Worm (Caenorhabditis elegans): Measurements from ENCODE around the gene pmp-1.

Gene pmp-1

DNA sequence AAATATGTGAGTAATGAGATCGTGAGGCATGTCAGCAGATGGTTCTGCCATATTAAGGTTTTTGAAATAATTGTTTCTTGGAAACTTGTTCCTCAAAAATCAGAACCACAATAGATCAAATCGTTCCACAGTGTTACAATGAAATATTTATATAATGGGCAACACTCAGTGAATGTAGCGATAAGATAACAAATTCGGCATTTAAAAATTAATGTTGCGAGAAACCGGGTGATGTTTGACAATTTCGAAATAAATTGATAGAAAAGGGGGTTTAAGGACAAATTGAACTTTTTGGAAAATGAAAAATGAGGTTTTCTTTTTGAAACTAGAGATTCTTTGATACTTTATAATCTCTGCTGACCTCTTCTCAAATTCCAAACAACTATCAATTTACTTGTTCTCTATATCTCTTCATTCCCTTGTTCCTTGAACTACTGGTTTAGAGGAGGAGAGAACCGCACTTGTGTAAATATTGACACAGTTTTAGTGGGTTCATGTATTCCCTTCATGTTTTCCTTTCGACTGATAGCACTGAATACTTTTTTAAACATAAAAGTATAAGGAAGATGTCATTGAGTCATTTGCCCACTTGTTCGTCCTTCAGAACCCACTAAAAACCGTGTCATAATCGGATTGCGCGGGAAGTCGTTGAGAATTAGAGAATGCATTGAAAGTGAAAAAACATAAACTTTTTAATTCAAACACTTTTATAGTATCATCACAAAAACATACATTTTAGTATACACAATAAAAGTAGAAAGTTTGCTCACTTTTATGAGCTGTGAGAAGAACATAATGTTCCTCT is 46.6 kb downstream of the pmp-1 start:
- TF ChIP-seq blmp-1 (tag; optimal IDR thresholded peaks at IDR 0.05) (peak; percentile 9), pha-4 (tag; optimal IDR thresholded peaks at IDR 0.05) (peak; percentile 61), lin-32 (GFP tag; optimal IDR thresholded peaks at IDR 0.05) (peak; percentile 2), hlh-1 (tag; optimal IDR thresholded peaks at IDR 0.05) (no peak), sptf-1 (tag; optimal IDR thresholded peaks at IDR 0.05) (no peak), nhr-237 (tag; optimal IDR thresholded peaks at IDR 0.05) (no peak), ces-1 (GFP tag; optimal IDR thresholded peaks at IDR 0.05) (no peak)

DNA sequence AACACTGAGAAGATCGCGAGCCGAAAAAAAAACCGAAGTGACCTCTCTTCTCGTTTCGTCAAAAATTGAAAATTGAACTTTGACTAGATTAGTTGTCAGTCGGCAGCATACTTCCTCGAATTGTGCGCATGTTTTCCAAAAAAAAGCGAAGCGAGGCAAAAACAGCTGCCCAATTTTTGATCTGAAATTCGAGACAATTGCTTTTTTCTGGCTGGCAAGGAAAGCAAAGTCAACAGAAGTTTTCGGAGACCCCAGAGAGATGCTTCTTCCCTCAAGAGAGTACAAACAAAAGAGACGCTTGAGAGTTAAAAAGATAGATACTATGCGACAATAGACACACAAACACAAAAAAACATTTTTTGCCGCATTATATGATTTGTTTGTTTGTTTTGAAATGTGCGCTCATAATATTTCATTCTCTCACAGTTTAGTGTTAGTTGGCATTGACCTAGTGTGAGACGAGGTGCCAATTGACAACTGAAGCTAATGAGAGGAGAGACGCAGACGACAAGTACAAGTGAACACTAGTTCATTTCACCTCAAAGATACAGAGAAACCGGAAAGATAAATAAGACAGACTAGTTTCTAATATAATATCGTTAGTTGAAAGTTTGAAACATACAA is 47.5 kb downstream of the pmp-1 start:
- no peak for TF ChIP-seq ztf-11 (tag; optimal IDR thresholded peaks at IDR 0.05)
- no peak for TF ChIP-seq ceh-83 (GFP tag; optimal IDR thresholded peaks at IDR 0.05)
- TF ChIP-seq elt-1 (tag; optimal IDR thresholded peaks at IDR 0.05; ENCODE audit: borderline replicate concordance, insufficient read depth): no peak
- TF ChIP-seq ces-1 (GFP tag; optimal IDR thresholded peaks at IDR 0.05): peak; percentile 43
- TF ChIP-seq flh-1 (GFP tag; optimal IDR thresholded peaks at IDR 0.05): no peak
- TF ChIP-seq nhr-76 (tag; optimal IDR thresholded peaks at IDR 0.05): no peak
- no peak for TF ChIP-seq mab-5 (tag; optimal IDR thresholded peaks at IDR 0.05)
- TF ChIP-seq unc-120 (tag; optimal IDR thresholded peaks at IDR 0.05; ENCODE audit: poor library complexity, severe bottlenecking): no peak
- TF ChIP-seq M03D4.4 (tag; optimal IDR thresholded peaks at IDR 0.05): no peak
- TF ChIP-seq drap-1 (GFP tag; optimal IDR thresholded peaks at IDR 0.05): no peak
- no peak for TF ChIP-seq sptf-1 (tag; optimal IDR thresholded peaks at IDR 0.05)
- TF ChIP-seq pha-4 (tag; optimal IDR thresholded peaks at IDR 0.05): peak; percentile 27
- peak; percentile 9 for TF ChIP-seq lsy-2 (tag; optimal IDR thresholded peaks at IDR 0.05)
- no peak for TF ChIP-seq lin-13 (tag; optimal IDR thresholded peaks at IDR 0.05)
- TF ChIP-seq unc-62 (GFP tag; optimal IDR thresholded peaks at IDR 0.05): peak; percentile 55
- TF ChIP-seq hlh-1 (tag; optimal IDR thresholded peaks at IDR 0.05): peak; percentile 33
- TF ChIP-seq nhr-12 (tag; optimal IDR thresholded peaks at IDR 0.05): no peak
- TF ChIP-seq bed-3 (GFP tag; optimal IDR thresholded peaks at IDR 0.05): no peak

DNA sequence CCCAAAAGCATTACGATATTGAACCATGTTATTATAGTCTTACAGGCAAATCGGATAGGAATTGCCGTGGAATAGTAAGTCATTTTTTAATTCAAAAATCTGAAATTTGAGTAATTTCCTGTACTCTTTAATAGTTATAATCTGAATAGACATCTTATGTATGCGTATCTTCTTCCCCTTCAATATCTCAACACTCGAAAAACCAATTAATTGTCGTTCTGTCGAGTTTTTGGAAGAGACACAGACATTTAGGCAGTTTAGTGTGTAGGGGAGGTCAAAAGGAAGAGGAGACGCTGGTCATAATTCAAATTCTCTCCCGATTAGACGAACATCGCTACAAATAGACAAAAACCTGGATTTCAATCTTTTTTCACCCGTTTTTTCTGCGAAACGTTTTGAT is 48.1 kb downstream of the pmp-1 start:
- peak; percentile 91 for TF ChIP-seq unc-62 (GFP tag; optimal IDR thresholded peaks at IDR 0.05)
- TF ChIP-seq hlh-1 (tag; optimal IDR thresholded peaks at IDR 0.05): no peak
- TF ChIP-seq ceh-83 (GFP tag; optimal IDR thresholded peaks at IDR 0.05): peak; percentile 35
- TF ChIP-seq lin-32 (GFP tag; optimal IDR thresholded peaks at IDR 0.05): no peak
- TF ChIP-seq ces-1 (GFP tag; optimal IDR thresholded peaks at IDR 0.05): peak; percentile 97
- TF ChIP-seq ceh-39 (tag; optimal IDR thresholded peaks at IDR 0.05): peak; percentile 24
- TF ChIP-seq nhr-2 (tag; optimal IDR thresholded peaks at IDR 0.05): peak; percentile 40

DNA sequence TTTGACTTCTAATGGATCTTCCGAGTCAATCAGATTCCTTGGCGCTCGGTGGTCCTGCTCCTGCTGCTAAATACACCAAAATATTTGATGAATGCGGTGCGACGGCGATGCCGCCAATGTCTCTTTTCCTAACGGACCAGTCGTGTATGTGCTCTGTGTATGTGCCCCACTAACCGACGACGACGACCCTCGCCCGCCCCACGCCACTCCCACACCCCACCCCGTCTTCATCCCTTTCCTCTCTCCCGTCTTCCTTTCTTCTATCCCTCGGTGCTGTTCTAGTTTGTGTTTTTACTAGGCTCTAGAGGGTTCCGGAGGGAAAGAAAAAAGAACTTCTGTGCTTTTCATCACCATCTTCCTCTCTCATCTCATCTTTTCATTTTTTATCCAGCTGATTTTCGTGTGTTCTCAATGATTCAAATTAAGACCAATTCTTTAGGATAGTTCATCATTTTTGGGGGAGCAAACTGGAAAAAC is 48.9 kb downstream of the pmp-1 start, which contains the start of gene egl-27:
egl-27 (plus strand) TSS at position 427 of the 477 bp plus-strand sequence.
- peak; percentile 12 for TF ChIP-seq sptf-1 (tag; optimal IDR thresholded peaks at IDR 0.05)
- no peak for TF ChIP-seq nhr-12 (tag; optimal IDR thresholded peaks at IDR 0.05)
- TF ChIP-seq ces-1 (GFP tag; optimal IDR thresholded peaks at IDR 0.05): peak; percentile 5

DNA sequence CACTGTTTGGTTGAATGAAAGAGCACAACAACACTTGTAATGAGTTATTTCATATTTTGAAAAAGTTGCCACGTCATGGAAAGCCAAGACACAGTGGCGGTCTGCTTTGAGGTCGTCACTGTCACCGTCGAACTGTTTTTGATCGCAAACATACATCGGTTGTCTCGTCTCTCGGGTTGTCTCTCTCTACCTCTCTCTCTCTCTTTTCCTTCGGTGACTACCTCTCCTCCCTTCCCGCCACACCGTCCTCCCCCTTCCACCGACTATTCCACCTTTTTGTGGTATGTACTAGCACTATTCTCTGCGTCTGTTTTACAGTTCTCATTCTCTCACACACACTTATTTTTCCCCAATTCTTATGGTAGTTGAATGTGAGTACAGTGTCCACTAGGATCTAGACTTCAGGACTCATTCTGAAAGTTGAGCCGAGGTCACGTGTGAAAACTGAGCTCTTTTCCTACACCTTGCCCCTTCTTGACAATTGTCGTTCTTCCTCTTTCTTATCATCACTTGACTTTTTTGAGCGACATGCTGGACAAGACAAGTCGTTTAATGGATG is 49.7 kb downstream of the pmp-1 start:
- peak; percentile 35 for TF ChIP-seq mls-2 (tag; optimal IDR thresholded peaks at IDR 0.05)
- TF ChIP-seq pha-4 (tag; optimal IDR thresholded peaks at IDR 0.05): no peak
- no peak for TF ChIP-seq flh-1 (GFP tag; optimal IDR thresholded peaks at IDR 0.05)
- TF ChIP-seq cnd-1 (tag; optimal IDR thresholded peaks at IDR 0.05): peak; percentile 12
- no peak for TF ChIP-seq blmp-1 (tag; optimal IDR thresholded peaks at IDR 0.05)
- peak; percentile 38 for TF ChIP-seq drap-1 (GFP tag; optimal IDR thresholded peaks at IDR 0.05)

DNA sequence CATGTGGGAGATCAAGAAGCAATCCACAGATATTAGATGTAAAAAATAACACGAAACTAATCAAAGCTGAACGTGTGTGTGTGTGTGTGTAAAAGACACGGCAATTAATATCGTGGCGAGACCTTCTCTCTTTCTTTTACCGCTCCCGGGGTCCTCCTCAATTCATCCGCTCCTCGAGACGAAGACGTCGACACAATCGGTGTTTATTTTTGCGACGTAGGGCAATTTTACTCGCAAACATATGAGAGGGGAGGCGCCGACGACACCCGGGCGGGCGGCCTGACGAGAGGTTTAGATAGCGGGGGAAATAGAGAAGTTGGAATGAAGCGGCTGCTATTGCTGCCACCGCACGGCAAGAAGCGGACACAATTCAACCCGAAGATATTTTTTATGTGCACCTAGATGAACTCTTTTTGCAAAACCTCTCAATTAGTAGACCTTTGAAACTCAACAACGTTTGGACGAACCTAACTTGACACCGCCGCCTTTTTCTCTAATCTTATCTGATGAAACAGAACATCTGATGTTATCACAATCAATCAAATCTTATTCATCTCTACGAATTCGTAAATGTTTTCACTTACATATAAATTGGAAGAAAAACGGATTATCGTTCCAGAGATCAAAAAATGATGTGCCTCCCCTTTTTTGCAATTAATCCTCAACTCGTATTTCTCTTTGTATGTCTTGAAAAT is 50.7 kb downstream of the pmp-1 start:
- TF ChIP-seq mep-1 (tag; optimal IDR thresholded peaks at IDR 0.05): peak; percentile 2
- peak; percentile 30 for TF ChIP-seq unc-62 (GFP tag; optimal IDR thresholded peaks at IDR 0.05)
- TF ChIP-seq lsy-2 (tag; optimal IDR thresholded peaks at IDR 0.05): no peak
- TF ChIP-seq unc-39 (tag; optimal IDR thresholded peaks at IDR 0.05): no peak
- TF ChIP-seq ham-2 (GFP tag; optimal IDR thresholded peaks at IDR 0.05): peak; percentile 86
- peak; percentile 60 for TF ChIP-seq hlh-1 (tag; optimal IDR thresholded peaks at IDR 0.05)
- TF ChIP-seq elt-1 (tag; optimal IDR thresholded peaks at IDR 0.05; ENCODE audit: borderline replicate concordance, insufficient read depth): peak; percentile 90
- TF ChIP-seq unc-120 (tag; optimal IDR thresholded peaks at IDR 0.05; ENCODE audit: poor library complexity, severe bottlenecking): peak; percentile 28

Data from whole organism, mixed stage, embryonic.